Fruit fly (Drosophila melanogaster): Measurements from ENCODE around the gene CG8010.
A peak's percentile ranks its signal among the peaks of the same experiment; 100 is the strongest.

The CG8010 gene

dm6 chrX:19291780-19292605, 23.3 kb upstream of the CG8010 start:
- TF ChIP-seq cic (GFP tag; optimal IDR thresholded peaks at IDR 0.05) = no peak
- TF ChIP-seq pad (GFP tag; optimal IDR thresholded peaks at IDR 0.05) = no peak
- TF ChIP-seq ovo (GFP tag; optimal IDR thresholded peaks at IDR 0.05) = no peak
- TF ChIP-seq CG14711 (tag; optimal IDR thresholded peaks at IDR 0.05) = peak; percentile 39
- no peak for TF ChIP-seq bab1 (GFP tag; optimal IDR thresholded peaks at IDR 0.05)
- no peak for TF ChIP-seq kay (GFP tag; ENCODE audit: borderline replicate concordance)
- TF ChIP-seq tj (GFP tag; optimal IDR thresholded peaks at IDR 0.05) = peak; percentile 24
- no peak for TF ChIP-seq CG12768 (GFP tag; optimal IDR thresholded peaks at IDR 0.05)
- peak; percentile 2 for TF ChIP-seq CG11617 (GFP tag; optimal IDR thresholded peaks at IDR 0.05)
- TF ChIP-seq Hr96 (GFP tag; optimal IDR thresholded peaks at IDR 0.05) = no peak
- TF ChIP-seq CG7101 (tag; optimal IDR thresholded peaks at IDR 0.05) = no peak
- TF ChIP-seq Crg-1 (GFP tag; optimal IDR thresholded peaks at IDR 0.05) = no peak
- TF ChIP-seq CG5204 (GFP tag; optimal IDR thresholded peaks at IDR 0.05) = no peak

dm6 chrX:19289318-19289970, 20.7 kb upstream of the CG8010 start:
- TF ChIP-seq Hr96 (GFP tag; optimal IDR thresholded peaks at IDR 0.05) (peak; percentile 66), tj (GFP tag; optimal IDR thresholded peaks at IDR 0.05) (peak; percentile 50), Crg-1 (GFP tag; optimal IDR thresholded peaks at IDR 0.05) (peak; percentile 32), cnc (optimal IDR thresholded peaks at IDR 0.05) (no peak), CG33017 (tag; optimal IDR thresholded peaks at IDR 0.05) (peak; percentile 44), CG1620 (GFP tag; optimal IDR thresholded peaks at IDR 0.05) (peak; percentile 69), CG14711 (tag; optimal IDR thresholded peaks at IDR 0.05) (peak; percentile 69), kay (GFP tag; ENCODE audit: borderline replicate concordance) (peak; percentile 64), Clk (GFP tag; optimal IDR thresholded peaks at IDR 0.05) (peak; percentile 9), cic (GFP tag; optimal IDR thresholded peaks at IDR 0.05) (no peak), bab1 (GFP tag; optimal IDR thresholded peaks at IDR 0.05) (peak; percentile 92), CG12768 (GFP tag; optimal IDR thresholded peaks at IDR 0.05) (peak; percentile 47), Mnt (GFP tag; optimal IDR thresholded peaks at IDR 0.05) (peak; percentile 39), CG11617 (GFP tag; optimal IDR thresholded peaks at IDR 0.05) (peak; percentile 54), CG7101 (tag; optimal IDR thresholded peaks at IDR 0.05) (peak; percentile 73), ovo (GFP tag; optimal IDR thresholded peaks at IDR 0.05) (no peak), toe (GFP tag; optimal IDR thresholded peaks at IDR 0.05) (peak; percentile 22), CG5204 (GFP tag; optimal IDR thresholded peaks at IDR 0.05) (peak; percentile 58), pad (GFP tag; optimal IDR thresholded peaks at IDR 0.05) (peak; percentile 60), CG7045 (GFP tag; optimal IDR thresholded peaks at IDR 0.05) (peak; percentile 60)

dm6 chrX:19287784-19288183, 19.1 kb upstream of the CG8010 start:
- TF ChIP-seq CG7101 (tag; optimal IDR thresholded peaks at IDR 0.05) = no peak
- no peak for TF ChIP-seq tj (GFP tag; optimal IDR thresholded peaks at IDR 0.05)
- TF ChIP-seq CG14711 (tag; optimal IDR thresholded peaks at IDR 0.05) = no peak
- no peak for TF ChIP-seq ovo (GFP tag; optimal IDR thresholded peaks at IDR 0.05)
- TF ChIP-seq Crg-1 (GFP tag; optimal IDR thresholded peaks at IDR 0.05) = no peak
- no peak for TF ChIP-seq Clk (GFP tag; optimal IDR thresholded peaks at IDR 0.05)
- TF ChIP-seq CG7045 (GFP tag; optimal IDR thresholded peaks at IDR 0.05) = no peak
- TF ChIP-seq Mnt (GFP tag; optimal IDR thresholded peaks at IDR 0.05) = no peak
- TF ChIP-seq toe (GFP tag; optimal IDR thresholded peaks at IDR 0.05) = no peak
- TF ChIP-seq CG1620 (GFP tag; optimal IDR thresholded peaks at IDR 0.05) = no peak
- no peak for TF ChIP-seq cnc (optimal IDR thresholded peaks at IDR 0.05)
- TF ChIP-seq CG12768 (GFP tag; optimal IDR thresholded peaks at IDR 0.05) = no peak
- no peak for TF ChIP-seq CG5204 (GFP tag; optimal IDR thresholded peaks at IDR 0.05)
- TF ChIP-seq Hr96 (GFP tag; optimal IDR thresholded peaks at IDR 0.05) = no peak
- no peak for TF ChIP-seq CG33017 (tag; optimal IDR thresholded peaks at IDR 0.05)
- no peak for TF ChIP-seq cic (GFP tag; optimal IDR thresholded peaks at IDR 0.05)
- TF ChIP-seq pad (GFP tag; optimal IDR thresholded peaks at IDR 0.05) = no peak
- TF ChIP-seq bab1 (GFP tag; optimal IDR thresholded peaks at IDR 0.05) = no peak
- TF ChIP-seq kay (GFP tag; ENCODE audit: borderline replicate concordance) = no peak
- no peak for TF ChIP-seq CG11617 (GFP tag; optimal IDR thresholded peaks at IDR 0.05)

- no peak for TF ChIP-seq toe (GFP tag; optimal IDR thresholded peaks at IDR 0.05)
- no peak for TF ChIP-seq CG11617 (GFP tag; optimal IDR thresholded peaks at IDR 0.05)
- TF ChIP-seq Crg-1 (GFP tag; optimal IDR thresholded peaks at IDR 0.05) = no peak
- no peak for TF ChIP-seq CG1620 (GFP tag; optimal IDR thresholded peaks at IDR 0.05)
- no peak for TF ChIP-seq kay (GFP tag; ENCODE audit: borderline replicate concordance)
- TF ChIP-seq CG14711 (tag; optimal IDR thresholded peaks at IDR 0.05) = no peak
- TF ChIP-seq CG12768 (GFP tag; optimal IDR thresholded peaks at IDR 0.05) = no peak
- TF ChIP-seq pad (GFP tag; optimal IDR thresholded peaks at IDR 0.05) = no peak
- no peak for TF ChIP-seq tj (GFP tag; optimal IDR thresholded peaks at IDR 0.05)
- TF ChIP-seq Clk (GFP tag; optimal IDR thresholded peaks at IDR 0.05) = no peak
- TF ChIP-seq Mnt (GFP tag; optimal IDR thresholded peaks at IDR 0.05) = no peak
- TF ChIP-seq CG33017 (tag; optimal IDR thresholded peaks at IDR 0.05) = no peak
- TF ChIP-seq cnc (optimal IDR thresholded peaks at IDR 0.05) = no peak
Measured at dm6 chrX:19286235-19286634, 17.5 kb upstream of the CG8010 start.

dm6 chrX:19285441-19285840, 16.7 kb upstream of the CG8010 start:
- TF ChIP-seq cic (GFP tag; optimal IDR thresholded peaks at IDR 0.05) (peak; percentile 77), CG11617 (GFP tag; optimal IDR thresholded peaks at IDR 0.05) (no peak), CG7101 (tag; optimal IDR thresholded peaks at IDR 0.05) (no peak), CG33017 (tag; optimal IDR thresholded peaks at IDR 0.05) (no peak)

Data from whole organism, adult.